Worm (Caenorhabditis elegans): ENCODE results near the gene nhr-98.

DNA sequence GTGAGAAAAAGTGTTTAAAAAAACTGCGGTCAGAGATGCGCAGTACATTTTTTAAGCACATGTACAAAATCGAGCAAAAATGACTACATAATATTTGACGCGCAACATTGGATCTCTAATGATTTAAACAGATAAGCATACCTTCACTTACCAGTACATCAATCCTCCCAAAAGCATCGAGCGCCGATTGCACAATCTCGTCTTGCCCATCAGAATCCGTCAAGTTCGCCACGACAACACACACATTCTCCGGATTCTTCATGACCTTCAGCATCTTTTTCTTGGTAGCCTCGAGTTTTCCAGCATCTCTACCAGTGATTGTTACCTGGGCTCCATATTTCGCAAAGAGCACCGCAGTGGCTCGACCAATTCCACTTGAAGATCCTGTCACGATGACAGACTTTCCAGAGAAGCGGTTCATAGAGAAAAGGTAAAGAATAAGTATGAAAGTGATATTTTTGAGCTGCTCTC lies 49.2 kb downstream of the nhr-98 start, which contains the start of gene T01G6.10:
- TF ChIP-seq ztf-6 (GFP tag; IDR thresholded peaks at IDR 0.05), result no peak
- TF ChIP-seq pbrm-1 (GFP tag; IDR thresholded peaks at IDR 0.05), result no peak
- no peak for TF ChIP-seq B0019.2 (GFP tag; conservative IDR thresholded peaks at IDR 0.05)
- TF ChIP-seq somi-1 (GFP tag; optimal IDR thresholded peaks at IDR 0.05), result no peak
- TF ChIP-seq snpc-4 (GFP tag; optimal IDR thresholded peaks at IDR 0.05), result no peak
- TF ChIP-seq snpc-4 (tag; optimal IDR thresholded peaks at IDR 0.05), result no peak
- TF ChIP-seq snpc-3.4 (tag; optimal IDR thresholded peaks at IDR 0.05), result no peak
- no peak for TF ChIP-seq pha-4 (tag; optimal IDR thresholded peaks at IDR 0.05)
- no peak for TF ChIP-seq aptf-3 (GFP tag; IDR thresholded peaks at IDR 0.05)
- no peak for TF ChIP-seq lin-26 (GFP tag; IDR thresholded peaks at IDR 0.05)
- no peak for TF ChIP-seq lag-1 (GFP tag; IDR thresholded peaks at IDR 0.05)
- no peak for TF ChIP-seq ama-1 (optimal IDR thresholded peaks at IDR 0.05)
- TF ChIP-seq ama-1 (GFP tag; optimal IDR thresholded peaks at IDR 0.05), result no peak
- TF ChIP-seq nhr-90 (tag; optimal IDR thresholded peaks at IDR 0.05), result no peak
- no peak for TF ChIP-seq ceh-91 (GFP tag; IDR thresholded peaks at IDR 0.05)

Measured in whole organism, young adult.